Fruit fly (Drosophila melanogaster) whole organism, prepupa: ENCODE measurements around the gene CG13924.

Source experiments
- CG10631 ChIP-seq: fragments of 200-800 bp; sonication (Bioruptor generic); optimal IDR thresholded peaks from 2 replicates; lab custom pipeline; 2016; ENCODE audit warnings: missing biosample characterization, missing genetic modification characterization
- CG10669 ChIP-seq: fragments of 200-800 bp; sonication (Bioruptor generic); optimal IDR thresholded peaks from 3 replicates; lab custom pipeline; 2018; ENCODE audit warnings: missing biosample characterization, mild to moderate bottlenecking, missing genetic modification characterization, moderate library complexity
- CG11902 ChIP-seq: fragments of 200-800 bp; sonication (Bioruptor generic); optimal IDR thresholded peaks from 3 replicates; lab custom pipeline; 2016; ENCODE audit warnings: missing biosample characterization, missing genetic modification characterization
- CG32006 ChIP-seq: fragments of 200-800 bp; sonication (Bioruptor generic); optimal IDR thresholded peaks from 3 replicates; lab custom pipeline; 2017; ENCODE audit warnings: missing biosample characterization, mild to moderate bottlenecking, missing genetic modification characterization
- CG3919 ChIP-seq: fragments of 200-800 bp; sonication (Bioruptor generic); optimal IDR thresholded peaks from 3 replicates; lab custom pipeline; 2016; ENCODE audit warnings: missing biosample characterization, missing genetic modification characterization
- CG6163 ChIP-seq: fragments of 200-800 bp; sonication (Bioruptor generic); IDR thresholded peaks from 3 replicates; pipeline ENCODE4 v1.3.6; 2022; ENCODE audit warnings: missing biosample characterization, missing genetic modification characterization
- CG6276 ChIP-seq: fragments of 200-800 bp; sonication (Bioruptor generic); optimal IDR thresholded peaks from 2 replicates; lab custom pipeline; 2017; ENCODE audit warnings: missing biosample characterization, mild to moderate bottlenecking, missing genetic modification characterization
- CG8119 ChIP-seq: fragments of 200-800 bp; sonication (Bioruptor generic); IDR thresholded peaks from 3 replicates; pipeline ENCODE4 v1.3.6; 2022; ENCODE audit warnings: missing biosample characterization, missing genetic modification characterization
- CG8319 ChIP-seq: fragments of 200-800 bp; sonication (Bioruptor generic); optimal IDR thresholded peaks from 3 replicates; lab custom pipeline; 2016; ENCODE audit warnings: missing biosample characterization, missing genetic modification characterization
- Eip78C ChIP-seq: fragments of 200-800 bp; sonication (Bioruptor generic); peaks from one replicate; lab custom pipeline; 2016; ENCODE audit warnings: missing biosample characterization, missing genetic modification characterization
- Ets21C ChIP-seq: fragments of 200-800 bp; sonication (Bioruptor generic); optimal IDR thresholded peaks from 3 replicates; lab custom pipeline; 2016; ENCODE audit warnings: missing biosample characterization, missing genetic modification characterization
- Ets96B ChIP-seq: fragments of 200-800 bp; optimal IDR thresholded peaks from 2 replicates; lab custom pipeline; 2019; ENCODE audit warnings: missing biosample characterization, mild to moderate bottlenecking, missing genetic modification characterization, moderate library complexity
- Hr38 ChIP-seq: sonication (Bioruptor generic); optimal IDR thresholded peaks from 2 replicates; lab custom pipeline; 2016; ENCODE audit warnings: missing biosample characterization, missing genetic modification characterization
- Hr39 ChIP-seq: fragments of 200-800 bp; sonication (Bioruptor generic); optimal IDR thresholded peaks from 2 replicates; lab custom pipeline; 2016; ENCODE audit warnings: missing biosample characterization, missing genetic modification characterization
- Lpt ChIP-seq: fragments of 200-800 bp; sonication (Bioruptor generic); optimal IDR thresholded peaks from 3 replicates; lab custom pipeline; 2016; ENCODE audit warnings: missing biosample characterization, missing genetic modification characterization
- Met ChIP-seq: fragments of 200-800 bp; sonication (Bioruptor generic); optimal IDR thresholded peaks from 3 replicates; lab custom pipeline; 2016; ENCODE audit warnings: missing biosample characterization, missing genetic modification characterization
- Sox102F ChIP-seq: fragments of 200-800 bp; sonication (Bioruptor generic); optimal IDR thresholded peaks from 2 replicates; lab custom pipeline; 2016; ENCODE audit warnings: missing biosample characterization, mild to moderate bottlenecking, missing genetic modification characterization
- Sox14 ChIP-seq: fragments of 200-800 bp; sonication (Bioruptor generic); optimal IDR thresholded peaks from 3 replicates; lab custom pipeline; 2016; ENCODE audit warnings: missing biosample characterization, missing genetic modification characterization
- Sox15 ChIP-seq: fragments of 200-800 bp; sonication (Bioruptor generic); optimal IDR thresholded peaks from 3 replicates; lab custom pipeline; 2016; ENCODE audit warnings: missing biosample characterization, missing genetic modification characterization
- achi ChIP-seq: fragments of 200-800 bp; sonication (Bioruptor generic); optimal IDR thresholded peaks from 3 replicates; lab custom pipeline; 2016; ENCODE audit warnings: missing biosample characterization, missing genetic modification characterization
- dsx ChIP-seq: fragments of 200-800 bp; optimal IDR thresholded peaks from 3 replicates; lab custom pipeline; 2019; ENCODE audit warnings: missing biosample characterization, mild to moderate bottlenecking, missing genetic modification characterization, moderate library complexity; ENCODE audit not compliant: poor library complexity, severe bottlenecking
- fd59A ChIP-seq: fragments of 200-800 bp; sonication (Bioruptor generic); optimal IDR thresholded peaks from 2 replicates; lab custom pipeline; 2017; ENCODE audit warnings: missing biosample characterization, mild to moderate bottlenecking, missing genetic modification characterization, missing genetic modification reagents
- salr ChIP-seq, 2 experiments: fragments of 200-800 bp; sonication (Bioruptor generic); optimal IDR thresholded peaks; 3 replicates each; lab custom pipeline; 2016 to 2018; ENCODE audit warnings: missing biosample characterization in 2 of 2, missing genetic modification characterization in 2 of 2, mild to moderate bottlenecking in 1 of 2
- spab ChIP-seq: fragments of 200-800 bp; sonication (Bioruptor generic); optimal IDR thresholded peaks from 2 replicates; lab custom pipeline; 2017; ENCODE audit warnings: missing biosample characterization, mild to moderate bottlenecking, missing genetic modification characterization, missing genetic modification reagents
- ss ChIP-seq, 2 experiments: fragments of 200-800 bp; sonication (Bioruptor generic); optimal IDR thresholded peaks; 2 replicates in 1 of 2; 3 replicates in 1 of 2; lab custom pipeline; 2017 to 2018; ENCODE audit warnings: mild to moderate bottlenecking in 2 of 2, missing biosample characterization in 2 of 2, missing genetic modification characterization in 2 of 2, moderate library complexity in 1 of 2
- topi ChIP-seq: fragments of 200-800 bp; sonication (Bioruptor generic); optimal IDR thresholded peaks from 3 replicates; lab custom pipeline; 2016; ENCODE audit warnings: missing biosample characterization, missing genetic modification characterization

Gene CG13924

DNA sequence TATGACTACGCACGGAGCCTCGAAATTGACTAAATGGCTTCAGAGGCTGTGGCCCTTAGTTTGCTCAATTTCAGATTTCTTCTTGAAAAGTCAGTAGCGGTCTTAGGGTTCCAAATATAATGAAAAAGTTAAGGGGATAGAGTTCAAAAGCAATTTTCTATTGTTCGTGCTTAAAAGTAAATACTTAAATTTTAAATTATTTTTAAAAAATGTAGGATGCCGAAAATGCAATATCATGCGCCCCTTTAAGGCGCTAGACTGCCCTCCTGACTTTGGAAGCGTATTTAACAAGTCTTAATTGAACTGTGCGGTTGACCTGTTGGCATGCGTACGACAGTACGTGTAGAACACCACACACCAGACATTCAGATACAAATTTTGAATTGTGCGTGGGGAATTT, 44.8 kb downstream of the CG13924 start:
- no peak for TF ChIP-seq CG10631 (GFP tag; lab: Kevin White, UChicago)
- no peak for TF ChIP-seq Hr39
- no peak for TF ChIP-seq CG8119 (GFP tag; lab: Robert Waterston, UW)
- no peak for TF ChIP-seq Hr38
- no peak for TF ChIP-seq Sox14 (GFP tag; lab: Kevin White, UChicago)
- no peak for TF ChIP-seq salr (GFP tag; optimal IDR thresholded peaks at IDR 0.05; lab: Kevin White, UChicago)
- TF ChIP-seq Sox15: no peak
- TF ChIP-seq CG6276 (GFP tag; lab: Kevin White, UChicago): no peak
- TF ChIP-seq ss (GFP tag; optimal IDR thresholded peaks at IDR 0.05; lab: Kevin White, UChicago): no peak
- no peak for TF ChIP-seq Ets96B
- TF ChIP-seq, all 60 proteins: peak for 0

DNA sequence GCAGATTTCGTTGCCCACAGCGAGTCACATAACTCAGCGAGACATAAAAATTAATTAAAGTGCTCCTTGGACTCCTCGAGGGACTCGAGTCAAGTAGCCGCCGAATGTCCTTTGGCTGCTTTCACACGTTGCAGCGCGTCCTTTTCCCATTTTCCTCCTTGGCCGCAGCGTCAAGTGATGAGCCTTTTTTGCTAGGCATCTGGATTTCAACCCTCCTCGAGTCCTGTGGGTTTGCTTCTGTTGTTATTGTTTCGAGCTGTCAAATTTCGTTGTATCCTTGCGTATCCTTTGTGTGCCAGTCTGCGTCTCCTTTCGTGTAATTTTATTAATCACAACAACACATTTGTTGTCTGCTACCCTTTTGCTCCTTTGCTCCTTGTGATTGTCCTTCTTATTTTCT, 46.8 kb downstream of the CG13924 start:
- no peak for TF ChIP-seq dsx (GFP tag; lab: Kevin White, UChicago)
- no peak for TF ChIP-seq CG6163 (GFP tag; lab: Robert Waterston, UW)
- no peak for TF ChIP-seq fd59A (GFP tag; lab: Kevin White, UChicago)
- no peak for TF ChIP-seq CG8319 (GFP tag; lab: Kevin White, UChicago)
- TF ChIP-seq spab (GFP tag; lab: Kevin White, UChicago): no peak
- no peak for TF ChIP-seq CG6276 (GFP tag; lab: Kevin White, UChicago)
- no peak for TF ChIP-seq CG10669 (GFP tag; lab: Kevin White, UChicago)
- TF ChIP-seq salr (GFP tag; optimal IDR thresholded peaks at IDR 0.05; lab: Kevin White, UChicago): no peak
- no peak for TF ChIP-seq achi (GFP tag; lab: Kevin White, UChicago)

- TF ChIP-seq Ets21C (GFP tag; lab: Kevin White, UChicago): no peak
These were observed 50.2 kb downstream of the CG13924 start for dm6 chr3L:1920051-1920450.

- no peak for TF ChIP-seq Hr38
- no peak for TF ChIP-seq Eip78C (GFP tag; lab: Kevin White, UChicago)
- TF ChIP-seq Met: no peak
- no peak for TF ChIP-seq Lpt (GFP tag; lab: Kevin White, UChicago)
- TF ChIP-seq salr (GFP tag; optimal IDR thresholded peaks at IDR 0.05; lab: Kevin White, UChicago): no peak
- TF ChIP-seq Hr39: no peak
- TF ChIP-seq CG32006 (GFP tag; lab: Kevin White, UChicago): no peak
- TF ChIP-seq Ets21C (GFP tag; lab: Kevin White, UChicago): no peak
- no peak for TF ChIP-seq topi
- TF ChIP-seq CG3919: no peak
- TF ChIP-seq CG11902 (GFP tag; lab: Kevin White, UChicago): no peak
- no peak for TF ChIP-seq Sox102F (GFP tag; lab: Kevin White, UChicago)
- TF ChIP-seq, all 60 proteins: peak for 0
These were observed 51.1 kb downstream of the CG13924 start, which contains the start of gene Dbx for dm6 chr3L:1920943-1921342. Gene Dbx, plus strand, starts transcription at chr3L:1921307.
